Fruit fly (Drosophila melanogaster) whole organism, embryonic: ENCODE measurements around the gene CG42828.

Experiments used
- CG10147 ChIP-seq: fragments of 200-800 bp; sonication (Bioruptor generic); optimal IDR thresholded peaks from 2 replicates; lab custom pipeline; 2019; ENCODE audit warnings: missing biosample characterization, mild to moderate bottlenecking, missing genetic modification characterization, moderate library complexity
- CG10462 ChIP-seq: fragments of 200-800 bp; sonication (Bioruptor generic); optimal IDR thresholded peaks from 2 replicates; lab custom pipeline; 2016; ENCODE audit warnings: missing biosample characterization, missing genetic modification characterization
- CG10654 ChIP-seq: fragments of 200-800 bp; sonication (Bioruptor generic); optimal IDR thresholded peaks from 2 replicates; lab custom pipeline; 2016; ENCODE audit warnings: missing biosample characterization, missing genetic modification characterization
- CG12659 ChIP-seq: fragments of 200-800 bp; sonication (Bioruptor generic); optimal IDR thresholded peaks from 3 replicates; lab custom pipeline; 2017; ENCODE audit warnings: mild to moderate bottlenecking, missing biosample characterization, missing genetic modification reagents, missing genetic modification characterization
- CG12744 ChIP-seq: fragments of 200-800 bp; sonication (Bioruptor generic); optimal IDR thresholded peaks from 2 replicates; lab custom pipeline; 2016; ENCODE audit warnings: missing biosample characterization, missing genetic modification characterization
- CG13296 ChIP-seq: fragments of 200-800 bp; sonication (Bioruptor generic); optimal IDR thresholded peaks from 3 replicates; lab custom pipeline; 2018; ENCODE audit warnings: missing biosample characterization, mild to moderate bottlenecking, missing genetic modification characterization
- CG13424 ChIP-seq: fragments of 200-800 bp; sonication (Bioruptor generic); optimal IDR thresholded peaks from 2 replicates; lab custom pipeline; 2019; ENCODE audit warnings: missing biosample characterization, mild to moderate bottlenecking, missing genetic modification characterization, moderate library complexity
- CG15269 ChIP-seq: fragments of 200-800 bp; sonication (Bioruptor generic); optimal IDR thresholded peaks from 2 replicates; lab custom pipeline; 2018; ENCODE audit warnings: missing biosample characterization, mild to moderate bottlenecking, missing genetic modification characterization, moderate library complexity
- CG1529 ChIP-seq: fragments of 200-800 bp; sonication (Bioruptor generic); optimal IDR thresholded peaks from 3 replicates; lab custom pipeline; 2018; ENCODE audit warnings: missing biosample characterization, missing genetic modification characterization
- CG17186 ChIP-seq: fragments of 200-800 bp; sonication (Bioruptor generic); optimal IDR thresholded peaks from 3 replicates; lab custom pipeline; 2017; ENCODE audit warnings: missing biosample characterization, missing genetic modification reagents, missing genetic modification characterization
- CG17385 ChIP-seq: fragments of 200-800 bp; sonication (Bioruptor generic); optimal IDR thresholded peaks from 3 replicates; lab custom pipeline; 2018; ENCODE audit warnings: missing biosample characterization, mild to moderate bottlenecking, missing genetic modification characterization
- CG17568 ChIP-seq: fragments of 200-800 bp; sonication (Bioruptor generic); optimal IDR thresholded peaks from 2 replicates; lab custom pipeline; 2018; ENCODE audit warnings: missing biosample characterization, mild to moderate bottlenecking, missing genetic modification characterization, moderate library complexity
- CG1792 ChIP-seq: fragments of 200-800 bp; sonication (Bioruptor generic); optimal IDR thresholded peaks from 2 replicates; lab custom pipeline; 2016; ENCODE audit warnings: missing biosample characterization, missing genetic modification characterization
- CG18764 ChIP-seq: fragments of 200-800 bp; sonication (Bioruptor generic); optimal IDR thresholded peaks from 3 replicates; lab custom pipeline; 2016; ENCODE audit warnings: missing biosample characterization, missing genetic modification characterization
- CG4730 ChIP-seq: fragments of 200-800 bp; sonication (Bioruptor generic); IDR thresholded peaks from 2 replicates; pipeline ENCODE4 v1.3.6; 2022; ENCODE audit warnings: missing biosample characterization, missing genetic modification characterization
- CG6254 ChIP-seq: fragments of 200-800 bp; sonication (Bioruptor generic); optimal IDR thresholded peaks from 3 replicates; lab custom pipeline; 2017; ENCODE audit warnings: mild to moderate bottlenecking, missing biosample characterization, missing genetic modification reagents, missing genetic modification characterization
- CG6654 ChIP-seq: fragments of 200-800 bp; sonication (Bioruptor generic); optimal IDR thresholded peaks from 2 replicates; lab custom pipeline; 2017; ENCODE audit warnings: missing biosample characterization, mild to moderate bottlenecking, missing genetic modification characterization
- CG6689 ChIP-seq: fragments of 200-800 bp; sonication (Bioruptor generic); IDR thresholded peaks from 2 replicates; pipeline ENCODE4 v1.3.6; 2022; ENCODE audit warnings: missing biosample characterization, missing genetic modification characterization
- E2f1 ChIP-seq: fragments of 200-800 bp; sonication (Bioruptor generic); IDR thresholded peaks from 2 replicates; pipeline ENCODE4 v1.3.6; 2022; ENCODE audit warnings: missing biosample characterization, missing genetic modification characterization
- Eip74EF ChIP-seq, 2 experiments: fragments of 200-800 bp in 1 of 2; fragments of >200 bp in 1 of 2; sonication (Bioruptor generic) in 1 of 2; optimal IDR thresholded peaks; 2 replicates each; lab custom pipeline; 2017 to 2019; ENCODE audit warnings: missing biosample characterization in 2 of 2, missing genetic modification characterization in 2 of 2, mild to moderate bottlenecking in 1 of 2, moderate library complexity in 1 of 2
- Gsc ChIP-seq: fragments of 200-800 bp; sonication (Bioruptor generic); IDR thresholded peaks from 2 replicates; pipeline ENCODE4 v1.3.6; 2022; ENCODE audit warnings: missing biosample characterization, missing genetic modification characterization
- HHEX ChIP-seq: fragments of 200-800 bp; sonication (Bioruptor generic); optimal IDR thresholded peaks from 3 replicates; lab custom pipeline; 2017; ENCODE audit warnings: missing biosample characterization, mild to moderate bottlenecking, missing genetic modification characterization, missing genetic modification reagents
- HLHmδ ChIP-seq: fragments of 200-800 bp; sonication (Bioruptor generic); optimal IDR thresholded peaks from 2 replicates; lab custom pipeline; 2018; ENCODE audit warnings: missing biosample characterization, mild to moderate bottlenecking, missing genetic modification characterization, moderate library complexity
- Poxn ChIP-seq: fragments of 200-800 bp; sonication (Bioruptor generic); IDR thresholded peaks from 2 replicates; pipeline ENCODE4 v1.3.6; 2022; ENCODE audit warnings: missing biosample characterization, missing genetic modification characterization
- Rx ChIP-seq: fragments of 200-800 bp; sonication (Bioruptor generic); IDR thresholded peaks from 2 replicates; pipeline ENCODE4 v1.3.6; 2022; ENCODE audit warnings: missing biosample characterization, missing genetic modification characterization
- az2 ChIP-seq: fragments of 200-800 bp; sonication (Bioruptor generic); optimal IDR thresholded peaks from 3 replicates; lab custom pipeline; 2016; ENCODE audit warnings: missing biosample characterization, missing genetic modification characterization
- bigmax ChIP-seq: fragments of 200-800 bp; sonication (Bioruptor generic); optimal IDR thresholded peaks from 2 replicates; lab custom pipeline; 2018; ENCODE audit warnings: missing biosample characterization, mild to moderate bottlenecking, missing genetic modification characterization
- cas ChIP-seq: fragments of 200-800 bp; sonication (Bioruptor generic); IDR thresholded peaks from 2 replicates; pipeline ENCODE4 v1.3.6; 2022; ENCODE audit warnings: missing biosample characterization, missing genetic modification characterization
- caup ChIP-seq: fragments of 200-800 bp; sonication (Bioruptor generic); optimal IDR thresholded peaks from 3 replicates; lab custom pipeline; 2017; ENCODE audit warnings: missing biosample characterization, mild to moderate bottlenecking, missing genetic modification characterization, moderate library complexity; ENCODE audit not compliant: severe bottlenecking
- dati ChIP-seq: fragments of 200-800 bp; sonication (Bioruptor generic); IDR thresholded peaks from 2 replicates; pipeline ENCODE4 v1.3.6; 2022; ENCODE audit warnings: missing biosample characterization, missing genetic modification characterization
- en ChIP-seq: fragments of 200-800 bp; sonication (Bioruptor generic); optimal IDR thresholded peaks from 2 replicates; lab custom pipeline; 2016; ENCODE audit warnings: missing biosample characterization, missing genetic modification characterization
- fru ChIP-seq: fragments of >200 bp; optimal IDR thresholded peaks from 2 replicates; lab custom pipeline; 2017
- gem ChIP-seq: fragments of 200-800 bp; sonication (Bioruptor generic); optimal IDR thresholded peaks from 2 replicates; lab custom pipeline; 2019; ENCODE audit warnings: missing biosample characterization, mild to moderate bottlenecking, missing genetic modification characterization, moderate library complexity
- gsb ChIP-seq: fragments of 200-800 bp; sonication (Bioruptor generic); IDR thresholded peaks from 2 replicates; pipeline ENCODE4 v1.3.6; 2022; ENCODE audit warnings: missing biosample characterization, missing genetic modification characterization
- ind ChIP-seq: fragments of 200-800 bp; sonication (Bioruptor generic); optimal IDR thresholded peaks from 3 replicates; lab custom pipeline; 2016; ENCODE audit warnings: missing biosample characterization, missing genetic modification characterization
- lab ChIP-seq: fragments of 200-800 bp; sonication (Bioruptor generic); optimal IDR thresholded peaks from 3 replicates; lab custom pipeline; 2017; ENCODE audit warnings: missing biosample characterization, missing genetic modification characterization, mild to moderate bottlenecking, moderate library complexity, missing genetic modification reagents
- psq ChIP-seq: fragments of 200-800 bp; sonication (Bioruptor generic); optimal IDR thresholded peaks from 2 replicates; lab custom pipeline; 2017; ENCODE audit warnings: missing biosample characterization, missing genetic modification characterization
- sna ChIP-seq: fragments of 200-800 bp; sonication (Bioruptor generic); IDR thresholded peaks from 2 replicates; pipeline ENCODE4 v1.3.6; 2022; ENCODE audit warnings: missing biosample characterization, missing genetic modification characterization; ENCODE audit not compliant: partially characterized antibody
- tin ChIP-seq: fragments of 200-800 bp; sonication (Bioruptor generic); optimal IDR thresholded peaks from 3 replicates; lab custom pipeline; 2016; ENCODE audit warnings: missing biosample characterization, missing genetic modification characterization
- tio ChIP-seq: fragments of 200-800 bp; sonication (Bioruptor generic); optimal IDR thresholded peaks from 2 replicates; lab custom pipeline; 2017; ENCODE audit warnings: missing biosample characterization, missing genetic modification characterization, inconsistent platforms
- wdn ChIP-seq: fragments of 200-800 bp; sonication (Bioruptor generic); IDR thresholded peaks from 2 replicates; pipeline ENCODE4 v1.3.6; 2022; ENCODE audit warnings: missing biosample characterization, missing genetic modification characterization
- zf30C ChIP-seq: fragments of 200-800 bp; sonication (Bioruptor generic); optimal IDR thresholded peaks from 3 replicates; lab custom pipeline; 2018; ENCODE audit warnings: missing biosample characterization, mild to moderate bottlenecking, missing genetic modification characterization

The CG42828 gene

DNA sequence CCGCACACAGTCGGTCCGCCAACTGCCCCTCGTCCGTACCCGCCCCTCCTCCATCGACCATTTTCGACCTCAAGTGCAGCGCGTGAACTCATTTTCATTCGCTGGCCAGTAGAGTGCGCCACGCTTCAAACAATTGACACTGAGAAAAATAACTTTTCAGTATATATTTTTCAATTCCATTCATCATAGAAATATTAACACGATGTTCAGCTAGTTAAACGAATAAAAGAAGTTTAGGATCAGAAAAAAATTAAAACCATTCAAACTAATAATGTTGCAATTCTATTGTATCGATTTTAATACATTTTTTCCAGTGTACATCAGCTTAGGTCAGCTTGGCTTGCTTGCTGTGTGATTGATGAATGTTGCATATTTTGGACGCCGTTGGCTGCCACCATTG is 13.4 kb downstream of the CG42828 start (continued):
- TF ChIP-seq CG6254 (peak; percentile 28), CG4730 (no peak), tin (GFP tag; lab: Kevin White, UChicago) (peak; percentile 38), CG6654 (GFP tag; lab: Kevin White, UChicago) (no peak), Eip74EF (GFP tag; optimal IDR thresholded peaks at IDR 0.05; lab: Kevin White, UChicago) (peak in 1 of 2 experiments; percentile 39), dati (no peak), CG13296 (no peak), Gsc (no peak), psq (GFP tag; lab: Kevin White, UChicago) (no peak), CG12659 (GFP tag; lab: Kevin White, UChicago) (no peak), CG17186 (GFP tag; lab: Kevin White, UChicago) (no peak), Poxn (GFP tag; lab: Robert Waterston, UW) (no peak), wdn (GFP tag; lab: Robert Waterston, UW) (no peak), sna (GFP tag; lab: Robert Waterston, UW) (no peak), HHEX (GFP tag; lab: Kevin White, UChicago) (no peak), lab (GFP tag; lab: Kevin White, UChicago) (peak; percentile 23), tio (GFP tag; lab: Kevin White, UChicago) (peak; percentile 16), CG17385 (GFP tag; lab: Kevin White, UChicago) (peak; percentile 28), CG10462 (GFP tag; lab: Kevin White, UChicago) (no peak), caup (GFP tag; lab: Kevin White, UChicago) (no peak), CG10654 (GFP tag; lab: Kevin White, UChicago) (peak; percentile 0), en (GFP tag; lab: Kevin White, UChicago) (no peak), CG6689 (GFP tag; lab: Robert Waterston, UW) (0 out of 2 replicates have a peak, but pooled peaks have one; percentile 28), E2f1 (no peak), gsb (GFP tag; lab: Robert Waterston, UW) (no peak), gem (tag; lab: Kevin White, UChicago) (peak; percentile 79), HLHmδ (GFP tag; lab: Kevin White, UChicago) (no peak), az2 (GFP tag; lab: Kevin White, UChicago) (peak; percentile 62)

- TF ChIP-seq CG1792 (GFP tag; lab: Kevin White, UChicago) (no peak), fru (lab: Kevin White, UChicago) (no peak), ind (no peak)
Measured at dm6 chr3R:23388798-23389197, 15.3 kb downstream of the CG42828 start, which contains the start of gene CG31515. Gene CG31515 (minus strand): TSS chr3R:23388898.

DNA sequence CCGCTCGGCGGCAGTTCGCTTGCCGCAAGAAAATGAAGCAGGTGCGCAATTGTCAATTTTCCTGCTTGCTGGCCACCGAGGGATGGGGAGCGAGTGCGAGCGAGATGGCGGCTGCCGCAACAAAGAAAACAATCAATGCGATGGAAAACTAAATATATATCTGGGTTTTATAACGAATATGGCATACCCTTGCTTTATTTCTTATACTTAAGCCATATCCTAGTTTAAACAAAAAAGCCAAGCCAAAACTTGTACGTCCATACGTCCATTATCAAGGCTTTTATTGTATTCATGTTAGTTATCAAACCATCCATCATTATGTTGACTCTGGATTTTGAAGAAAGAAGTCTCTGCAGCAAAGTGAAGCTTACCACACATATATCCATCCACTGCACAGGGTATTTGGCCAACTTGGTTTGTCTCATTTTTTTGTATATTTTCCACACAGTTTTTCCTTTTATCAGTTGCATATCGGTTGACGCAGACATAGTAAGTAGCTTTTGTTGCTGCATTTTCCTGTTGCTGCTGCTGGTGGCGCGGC is 17.3 kb downstream of the CG42828 start:
- TF ChIP-seq zf30C (GFP tag; lab: Kevin White, UChicago) (no peak), tio (GFP tag; lab: Kevin White, UChicago) (no peak), CG10147 (GFP tag; lab: Kevin White, UChicago) (no peak), caup (GFP tag; lab: Kevin White, UChicago) (no peak), CG15269 (tag; lab: Kevin White, UChicago) (no peak), bigmax (GFP tag; lab: Kevin White, UChicago) (no peak), CG17568 (GFP tag; lab: Kevin White, UChicago) (no peak), Rx (GFP tag; lab: Robert Waterston, UW) (no peak), CG1529 (GFP tag; lab: Kevin White, UChicago) (no peak), CG13424 (no peak), CG12744 (GFP tag; lab: Kevin White, UChicago) (no peak), CG4730 (no peak), cas (no peak), CG18764 (GFP tag; lab: Kevin White, UChicago) (no peak)
- TF ChIP-seq, all 482 proteins: peak for 0
